Worm (Caenorhabditis elegans) whole organism, L2 larva: ENCODE results near the gene spe-39.

Experiments used
- C34F6.9 ChIP-seq: fragments of 150-350 bp; optimal IDR thresholded peaks from 2 replicates; lab custom pipeline; 2014; ENCODE audit warnings: missing biosample characterization, missing genetic modification characterization
- ZK546.5 ChIP-seq: sonication (generic microtip); optimal IDR thresholded peaks from 2 replicates; lab custom pipeline; 2017; ENCODE audit warnings: missing biosample characterization, missing genetic modification characterization
- blmp-1 ChIP-seq: sonication (generic microtip); optimal IDR thresholded peaks from 2 replicates; lab custom pipeline; 2017; ENCODE audit warnings: missing genetic modification characterization, mild to moderate bottlenecking, missing compliant biosample characterization, antibody characterized with exemption, moderate library complexity; ENCODE audit not compliant: insufficient read depth
- ceh-16 ChIP-seq: fragments of 150-350 bp; optimal IDR thresholded peaks from 2 replicates; lab custom pipeline; 2014; ENCODE audit warnings: missing biosample characterization, missing genetic modification characterization
- ceh-82 ChIP-seq: fragments of 150-350 bp; optimal IDR thresholded peaks from 2 replicates; lab custom pipeline; 2014; ENCODE audit warnings: missing biosample characterization, missing genetic modification characterization
- crh-2 ChIP-seq: sonication (generic microtip); optimal IDR thresholded peaks from 2 replicates; lab custom pipeline; 2017; ENCODE audit warnings: missing biosample characterization, missing genetic modification characterization
- dmd-4 ChIP-seq: sonication (generic microtip); optimal IDR thresholded peaks from 2 replicates; lab custom pipeline; 2017; ENCODE audit warnings: missing biosample characterization, missing genetic modification characterization
- egl-27 ChIP-seq: sonication (generic microtip); optimal IDR thresholded peaks from 3 replicates; lab custom pipeline; 2017; ENCODE audit warnings: missing biosample characterization, missing genetic modification reagents, missing genetic modification characterization
- elt-1 ChIP-seq: fragments of 150-350 bp; optimal IDR thresholded peaks from 2 replicates; lab custom pipeline; 2014; ENCODE audit warnings: missing biosample characterization, missing genetic modification characterization
- fos-1 ChIP-seq: fragments of 150-350 bp; optimal IDR thresholded peaks from 2 replicates; lab custom pipeline; 2014; ENCODE audit warnings: missing biosample characterization, missing genetic modification characterization
- gmeb-1 ChIP-seq: fragments of 150-350 bp; optimal IDR thresholded peaks from 2 replicates; lab custom pipeline; 2014; ENCODE audit warnings: missing biosample characterization, missing genetic modification characterization
- lin-11 ChIP-seq: fragments of 150-350 bp; sonication (generic microtip); optimal IDR thresholded peaks from 2 replicates; lab custom pipeline; 2014; ENCODE audit warnings: missing biosample characterization, missing genetic modification characterization, inconsistent platforms, mixed read lengths
- lin-39 ChIP-seq: fragments of 150-350 bp; optimal IDR thresholded peaks from 2 replicates; lab custom pipeline; 2014; ENCODE audit warnings: missing biosample characterization, missing genetic modification reagents, missing genetic modification characterization
- lsy-2 ChIP-seq, 2 experiments: fragments of 150-350 bp in 1 of 2; sonication (generic microtip) in 1 of 2; optimal IDR thresholded peaks; 2 replicates each; lab custom pipeline; 2014 to 2017; ENCODE audit warnings: missing biosample characterization in 2 of 2, missing genetic modification characterization in 2 of 2
- mab-5 ChIP-seq: fragments of 150-350 bp; optimal IDR thresholded peaks from 2 replicates; lab custom pipeline; 2014; ENCODE audit warnings: missing biosample characterization, missing genetic modification characterization
- mdl-1 ChIP-seq, 2 experiments: fragments of 150-350 bp in 1 of 2; sonication (generic microtip) in 1 of 2; optimal IDR thresholded peaks; 2 replicates each; lab custom pipeline; 2017; ENCODE audit warnings: missing biosample characterization in 2 of 2, missing genetic modification characterization in 2 of 2
- nhr-10 ChIP-seq: sonication (generic microtip); optimal IDR thresholded peaks from 2 replicates; lab custom pipeline; 2017; ENCODE audit warnings: missing biosample characterization, missing genetic modification characterization
- nhr-11 ChIP-seq: fragments of 150-350 bp; optimal IDR thresholded peaks from 2 replicates; lab custom pipeline; 2014; ENCODE audit warnings: missing biosample characterization, missing genetic modification characterization
- nhr-12 ChIP-seq: fragments of 150-350 bp; optimal IDR thresholded peaks from 2 replicates; lab custom pipeline; 2014; ENCODE audit warnings: missing biosample characterization, missing genetic modification characterization
- nhr-21 ChIP-seq: fragments of 150-350 bp; optimal IDR thresholded peaks from 2 replicates; lab custom pipeline; 2014; ENCODE audit warnings: missing biosample characterization, missing genetic modification characterization
- nhr-23 ChIP-seq: fragments of 150-350 bp; optimal IDR thresholded peaks from 2 replicates; lab custom pipeline; 2014; ENCODE audit warnings: missing biosample characterization, missing genetic modification reagents, missing genetic modification characterization
- nhr-237 ChIP-seq: fragments of 150-350 bp; optimal IDR thresholded peaks from 2 replicates; lab custom pipeline; 2014; ENCODE audit warnings: missing biosample characterization, missing genetic modification characterization
- nhr-6 ChIP-seq: fragments of 150-350 bp; optimal IDR thresholded peaks from 2 replicates; lab custom pipeline; 2014; ENCODE audit warnings: missing biosample characterization, missing genetic modification characterization
- nhr-77 ChIP-seq: fragments of 150-350 bp; optimal IDR thresholded peaks from 2 replicates; lab custom pipeline; 2014; ENCODE audit warnings: missing biosample characterization, missing genetic modification characterization
- peb-1 ChIP-seq: fragments of 150-350 bp; optimal IDR thresholded peaks from 2 replicates; lab custom pipeline; 2014; ENCODE audit warnings: missing biosample characterization, missing genetic modification characterization
- sma-3 ChIP-seq: sonication (generic microtip); optimal IDR thresholded peaks from 2 replicates; lab custom pipeline; 2016; ENCODE audit warnings: missing genetic modification reagents, missing genetic modification characterization, missing compliant biosample characterization
- sma-9 ChIP-seq, 2 experiments: fragments of 150-350 bp in 1 of 2; sonication (generic microtip) in 1 of 2; optimal IDR thresholded peaks; 2 replicates each; lab custom pipeline; 2014 to 2016; ENCODE audit warnings: missing genetic modification characterization in 2 of 2, mild to moderate bottlenecking in 1 of 2, missing biosample characterization in 1 of 2, missing compliant biosample characterization in 1 of 2, missing genetic modification reagents in 1 of 2, moderate library complexity in 1 of 2
- snpc-4 ChIP-seq: fragments of 150-350 bp; optimal IDR thresholded peaks from 2 replicates; lab custom pipeline; 2014; ENCODE audit warnings: missing biosample characterization, missing genetic modification characterization
- unc-39 ChIP-seq: fragments of 150-350 bp; optimal IDR thresholded peaks from 2 replicates; lab custom pipeline; 2014; ENCODE audit warnings: missing biosample characterization, missing genetic modification characterization
- unc-55 ChIP-seq: fragments of 150-350 bp; sonication (generic microtip); optimal IDR thresholded peaks from 3 replicates; lab custom pipeline; 2014; ENCODE audit warnings: missing biosample characterization, missing genetic modification reagents, missing genetic modification characterization
- zag-1 ChIP-seq: fragments of 150-350 bp; optimal IDR thresholded peaks from 2 replicates; lab custom pipeline; 2014; ENCODE audit warnings: missing biosample characterization, missing genetic modification characterization
- ztf-1 ChIP-seq: fragments of 200-800 bp; sonication (Bioruptor generic); conservative IDR thresholded peaks from 2 replicates; pipeline ENCODE4 v1.3.6; 2022; ENCODE audit warnings: missing genetic modification characterization, missing compliant biosample characterization
- ztf-11 ChIP-seq: sonication (generic microtip); optimal IDR thresholded peaks from 2 replicates; lab custom pipeline; 2017; ENCODE audit warnings: missing biosample characterization, missing genetic modification characterization

The spe-39 gene

DNA sequence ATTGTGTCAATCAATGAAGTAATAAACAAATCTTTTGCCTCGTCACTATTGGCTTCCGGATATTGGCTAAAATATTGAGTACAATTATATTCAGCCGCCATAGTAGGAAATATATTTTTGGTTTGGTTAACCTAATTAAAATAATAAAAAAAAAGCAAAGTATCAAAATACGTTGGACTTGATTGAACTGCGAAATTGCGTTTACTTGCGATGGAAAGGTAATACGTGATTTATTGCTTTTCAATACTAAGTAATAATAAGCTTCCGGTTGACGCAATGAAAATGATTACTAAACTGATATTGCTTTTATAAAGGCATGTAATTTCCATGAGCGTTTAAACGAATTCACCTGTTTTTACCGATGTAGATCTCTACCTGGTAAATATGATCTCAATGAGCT lies 14.3 kb downstream of the spe-39 start, which contains the start of gene dmsr-9:
dmsr-9 (minus strand) TSS at position 101 of the 400 bp plus-strand sequence.
- no peak for TF ChIP-seq dmd-4
- no peak for TF ChIP-seq gmeb-1 (tag; lab: Kevin White, UChicago)
- TF ChIP-seq egl-27 (tag; lab: Kevin White, UChicago) = no peak
- TF ChIP-seq nhr-12 (tag; lab: Kevin White, UChicago) = no peak
- TF ChIP-seq ztf-1 (GFP tag; lab: Robert Waterston, UW) = no peak

DNA sequence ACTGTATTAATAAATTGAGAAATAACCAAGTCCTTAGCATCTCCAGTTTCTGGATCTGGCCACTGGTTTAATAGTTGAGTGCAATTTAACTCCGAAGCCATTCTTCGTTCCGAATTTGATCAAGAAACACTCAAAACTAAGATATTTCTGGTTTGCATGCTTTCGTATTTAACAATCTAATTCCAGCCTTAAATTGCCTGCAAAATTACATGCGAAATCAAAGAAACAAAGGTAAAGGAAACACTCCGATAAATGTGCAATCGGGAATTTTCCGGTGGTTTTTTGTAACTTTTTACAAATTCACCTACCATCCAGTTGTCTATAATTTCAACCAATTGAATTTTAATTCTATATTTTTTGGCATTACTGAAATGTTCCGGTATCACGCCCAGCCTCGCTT lies 16.6 kb downstream of the spe-39 start, which contains the start of gene dmsr-10:
dmsr-10 (minus strand) TSS at position 101 of the 400 bp plus-strand sequence.
- TF ChIP-seq ztf-11 (tag; lab: Kevin White, UChicago) = no peak
- no peak for TF ChIP-seq unc-55 (GFP tag; lab: Kevin White, UChicago)
- TF ChIP-seq sma-9 (GFP tag; optimal IDR thresholded peaks at IDR 0.05; lab: Kevin White, UChicago) = no peak
- no peak for TF ChIP-seq sma-9 (tag; optimal IDR thresholded peaks at IDR 0.05; lab: Kevin White, UChicago)
- no peak for TF ChIP-seq lsy-2 (tag; optimal IDR thresholded peaks at IDR 0.05; lab: Kevin White, UChicago)
- TF ChIP-seq elt-1 (tag; lab: Kevin White, UChicago) = no peak
- no peak for TF ChIP-seq ceh-16 (tag; lab: Kevin White, UChicago)
- no peak for TF ChIP-seq snpc-4 (tag; lab: Kevin White, UChicago)
- TF ChIP-seq nhr-77 (tag; lab: Kevin White, UChicago) = no peak
- TF ChIP-seq lin-11 (tag; lab: Kevin White, UChicago) = no peak
- TF ChIP-seq ZK546.5 = no peak
- TF ChIP-seq peb-1 (tag; lab: Kevin White, UChicago) = no peak
- no peak for TF ChIP-seq C34F6.9 (tag; lab: Kevin White, UChicago)
- no peak for TF ChIP-seq mab-5 (tag; lab: Kevin White, UChicago)
- TF ChIP-seq nhr-23 (tag; lab: Kevin White, UChicago) = no peak
- TF ChIP-seq nhr-237 (tag; lab: Kevin White, UChicago) = no peak

DNA sequence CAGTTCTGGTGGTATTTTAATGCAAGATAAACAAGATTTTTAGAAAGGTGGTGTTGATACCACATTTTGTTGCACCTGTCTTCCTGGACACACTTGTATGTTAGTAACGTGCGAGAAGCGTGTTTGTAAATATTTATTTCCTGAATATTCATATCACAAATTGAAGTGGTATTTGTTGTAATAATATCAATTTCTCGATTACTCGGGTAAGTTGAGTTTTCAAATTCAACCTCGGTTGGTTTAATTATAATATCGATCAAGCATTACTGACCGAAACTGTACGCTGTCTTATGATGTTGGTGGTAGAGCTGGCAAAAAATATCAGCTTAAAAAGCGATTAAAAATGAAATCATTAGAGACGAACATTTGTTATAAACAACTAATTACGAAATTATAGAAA lies 18.7 kb downstream of the spe-39 start, which contains the start of gene dmsr-11:
dmsr-11 (minus strand) TSS at position 101 of the 400 bp plus-strand sequence.
- TF ChIP-seq peb-1 (tag; lab: Kevin White, UChicago) (no peak), fos-1 (tag; lab: Kevin White, UChicago) (no peak), nhr-6 (no peak)

DNA sequence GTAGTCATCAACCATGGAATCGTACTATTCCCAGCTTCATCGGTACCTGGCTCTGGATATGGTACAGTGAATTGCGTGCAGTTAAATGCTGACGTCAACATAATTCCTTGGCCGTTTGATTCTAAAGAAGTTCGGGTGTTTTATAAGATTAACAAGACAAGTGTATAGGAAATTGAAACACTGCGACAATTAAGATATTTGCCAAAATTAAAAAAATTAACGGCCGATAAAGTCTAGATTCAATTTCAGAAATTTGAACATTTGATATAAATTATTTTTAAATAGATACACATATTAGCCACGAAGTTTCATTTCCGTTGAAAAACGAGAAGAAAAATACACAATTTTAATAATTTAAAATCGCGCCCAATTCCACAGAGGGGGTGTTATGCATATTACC lies 21.1 kb downstream of the spe-39 start, which contains the start of gene dmsr-12:
dmsr-12 (minus strand) TSS at position 101 of the 400 bp plus-strand sequence.
- no peak for TF ChIP-seq sma-3
- no peak for TF ChIP-seq unc-39 (tag; lab: Kevin White, UChicago)
- no peak for TF ChIP-seq blmp-1 (tag; lab: Kevin White, UChicago)
- no peak for TF ChIP-seq nhr-237 (tag; lab: Kevin White, UChicago)

DNA sequence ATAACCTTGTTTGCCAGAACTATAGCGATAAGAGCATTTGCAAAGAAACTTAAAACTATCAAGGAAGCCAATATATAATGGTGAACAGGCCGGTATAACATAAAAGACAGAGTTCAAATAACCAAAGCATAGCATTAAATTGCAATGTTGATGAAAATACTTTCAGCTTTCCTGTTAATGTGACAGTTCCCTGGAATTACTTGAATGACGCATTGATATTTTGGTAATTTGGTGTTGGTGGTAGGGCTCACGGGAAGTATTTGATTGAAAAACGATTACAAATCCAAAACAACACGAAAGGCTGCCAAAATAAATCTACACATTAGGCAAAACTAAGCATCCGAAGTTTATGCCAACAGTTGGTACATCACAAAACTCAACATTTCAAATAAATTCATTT lies 23.7 kb downstream of the spe-39 start, which contains the start of gene dmsr-16:
dmsr-16 (minus strand) TSS at position 101 of the 400 bp plus-strand sequence.
- TF ChIP-seq lsy-2 (tag; optimal IDR thresholded peaks at IDR 0.05; lab: Kevin White, UChicago) (no peak), unc-39 (tag; lab: Kevin White, UChicago) (no peak), sma-9 (GFP tag; optimal IDR thresholded peaks at IDR 0.05; lab: Kevin White, UChicago) (no peak), sma-9 (tag; optimal IDR thresholded peaks at IDR 0.05; lab: Kevin White, UChicago) (no peak), nhr-10 (tag; lab: Kevin White, UChicago) (no peak), mdl-1 (tag; optimal IDR thresholded peaks at IDR 0.05; lab: Kevin White, UChicago) (no peak), nhr-77 (tag; lab: Kevin White, UChicago) (no peak), nhr-6 (no peak), sma-3 (no peak), nhr-11 (tag; lab: Kevin White, UChicago) (no peak), crh-2 (tag; lab: Kevin White, UChicago) (no peak), ceh-16 (tag; lab: Kevin White, UChicago) (no peak), elt-1 (tag; lab: Kevin White, UChicago) (no peak), blmp-1 (tag; lab: Kevin White, UChicago) (no peak), zag-1 (tag; lab: Kevin White, UChicago) (no peak), nhr-21 (tag; lab: Kevin White, UChicago) (no peak), nhr-12 (tag; lab: Kevin White, UChicago) (no peak), peb-1 (tag; lab: Kevin White, UChicago) (no peak), lin-39 (tag; lab: Kevin White, UChicago) (no peak), ceh-82 (no peak), egl-27 (tag; lab: Kevin White, UChicago) (no peak)
